Fruit fly (Drosophila melanogaster) whole organism, pupa: Measurements from ENCODE around the gene CG11811.

Source experiments
- CG12605 ChIP-seq: fragments of 200-800 bp; sonication (Bioruptor generic); IDR thresholded peaks from 2 replicates; pipeline ENCODE4 v1.3.6; 2022; ENCODE audit warnings: missing biosample characterization, missing genetic modification characterization
- CG17806 ChIP-seq: fragments of 200-800 bp; sonication (Bioruptor generic); optimal IDR thresholded peaks from 2 replicates; lab custom pipeline; 2018; ENCODE audit warnings: missing biosample characterization, mild to moderate bottlenecking, missing genetic modification characterization, moderate library complexity
- CG34367 ChIP-seq: fragments of 200-800 bp; sonication (Bioruptor generic); optimal IDR thresholded peaks from 2 replicates; lab custom pipeline; 2018; ENCODE audit warnings: missing biosample characterization, mild to moderate bottlenecking, missing genetic modification characterization
- CG8301 ChIP-seq: fragments of 200-800 bp; sonication (Bioruptor generic); optimal IDR thresholded peaks from 2 replicates; lab custom pipeline; 2018; ENCODE audit warnings: missing biosample characterization, mild to moderate bottlenecking, missing genetic modification characterization
- CG9948 ChIP-seq: fragments of 200-800 bp; sonication (Bioruptor generic); optimal IDR thresholded peaks from 2 replicates; lab custom pipeline; 2018; ENCODE audit warnings: missing biosample characterization, mild to moderate bottlenecking, missing genetic modification characterization, moderate library complexity
- Ets98B ChIP-seq: fragments of 200-800 bp; sonication (Bioruptor generic); IDR thresholded peaks from 2 replicates; pipeline ENCODE4 v1.3.6; 2022; ENCODE audit warnings: missing biosample characterization, missing genetic modification characterization
- Pif1A ChIP-seq: fragments of 200-800 bp; sonication (Bioruptor generic); optimal IDR thresholded peaks from 3 replicates; lab custom pipeline; 2016; ENCODE audit warnings: missing biosample characterization, missing genetic modification characterization
- Pif1B ChIP-seq: fragments of 200-800 bp; sonication (Bioruptor generic); optimal IDR thresholded peaks from 3 replicates; lab custom pipeline; 2016; ENCODE audit warnings: missing biosample characterization, missing genetic modification characterization
- Snoo ChIP-seq: fragments of 200-800 bp; sonication (Bioruptor generic); optimal IDR thresholded peaks from 3 replicates; lab custom pipeline; 2017; ENCODE audit warnings: missing biosample characterization, mild to moderate bottlenecking, missing genetic modification characterization, inconsistent platforms
- rn ChIP-seq: fragments of 200-800 bp; sonication (Bioruptor generic); IDR thresholded peaks from 2 replicates; pipeline ENCODE4 v1.3.6; 2022; ENCODE audit warnings: missing biosample characterization, missing genetic modification characterization

DNA sequence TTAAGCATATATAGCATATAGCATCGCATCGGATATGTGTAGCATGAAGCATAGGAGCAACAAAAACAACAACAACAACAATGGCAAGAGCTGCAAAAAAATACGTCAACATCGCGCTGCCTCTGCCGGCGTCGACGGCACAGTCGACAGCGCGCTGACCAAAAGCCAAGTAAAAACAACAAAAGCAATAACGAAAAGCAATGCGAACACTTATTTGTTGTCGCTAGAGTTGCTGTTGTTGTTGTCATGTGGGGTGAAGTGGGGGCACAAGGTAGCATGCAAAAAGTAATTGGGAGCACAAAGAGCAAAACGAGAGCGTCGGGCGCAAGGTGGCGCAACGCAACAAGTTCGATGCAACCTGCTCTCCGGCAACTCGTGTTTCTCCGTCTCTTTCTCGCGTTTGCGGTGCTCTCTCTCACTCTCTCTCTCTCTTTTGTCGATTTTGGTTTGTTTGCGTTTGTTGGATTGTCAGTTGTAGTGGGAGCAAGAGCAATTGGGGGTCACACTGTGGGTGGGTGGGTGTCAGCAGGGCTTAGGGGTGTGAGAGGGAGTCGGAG is 48.4 kb downstream of the CG11811 start:
- TF ChIP-seq Pif1A (no peak), Ets98B (no peak), CG34367 (tag; lab: Kevin White, UChicago) (no peak), Pif1B (GFP tag; lab: Kevin White, UChicago) (no peak), CG9948 (tag; lab: Kevin White, UChicago) (no peak), Snoo (tag; lab: Kevin White, UChicago) (no peak), CG12605 (GFP tag; lab: Robert Waterston, UW) (no peak), rn (no peak), CG17806 (tag; lab: Kevin White, UChicago) (no peak), CG8301 (no peak)
